Worm (Caenorhabditis elegans): ENCODE measurements around the gene cku-80.

cku-80 gene

ce11 chrIII:4398463-4398862 lies 21.2 kb upstream of the cku-80 start, which contains the start of gene R07E5.6:
Gene R07E5.6 (plus strand): TSS chrIII:4398763.
- no peak for TF ChIP-seq nhr-67 (tag; optimal IDR thresholded peaks at IDR 0.05)
- no peak for TF ChIP-seq elt-1 (tag; optimal IDR thresholded peaks at IDR 0.05)
- TF ChIP-seq ceh-28 (tag; optimal IDR thresholded peaks at IDR 0.05): peak; percentile 41
- TF ChIP-seq ceh-9 (tag; optimal IDR thresholded peaks at IDR 0.05): no peak
- no peak for TF ChIP-seq jun-1 (tag; optimal IDR thresholded peaks at IDR 0.05)
- no peak for TF ChIP-seq nhr-25 (tag; optimal IDR thresholded peaks at IDR 0.05)
- TF ChIP-seq sea-2 (GFP tag; optimal IDR thresholded peaks at IDR 0.05): no peak

ce11 chrIII:4401142-4401541 lies 18.5 kb upstream of the cku-80 start, which contains the start of gene R07E5.15:
Gene R07E5.15 (plus strand): TSS chrIII:4401442.
- TF ChIP-seq egl-5 (tag; optimal IDR thresholded peaks at IDR 0.05) (no peak), nhr-43 (tag; optimal IDR thresholded peaks at IDR 0.05; ENCODE audit: poor library complexity, severe bottlenecking) (no peak), ceh-9 (tag; optimal IDR thresholded peaks at IDR 0.05) (no peak), hmg-11 (tag; optimal IDR thresholded peaks at IDR 0.05) (no peak), fkh-10 (GFP tag; optimal IDR thresholded peaks at IDR 0.05) (no peak), unc-39 (tag; optimal IDR thresholded peaks at IDR 0.05) (no peak), elt-2 (tag; optimal IDR thresholded peaks at IDR 0.05) (no peak), fos-1 (tag; optimal IDR thresholded peaks at IDR 0.05) (no peak), elt-1 (tag; optimal IDR thresholded peaks at IDR 0.05) (no peak), skn-1 (tag; optimal IDR thresholded peaks at IDR 0.05) (no peak), nhr-77 (tag; optimal IDR thresholded peaks at IDR 0.05) (no peak), nhr-67 (tag; optimal IDR thresholded peaks at IDR 0.05) (no peak), aly-2 (tag; optimal IDR thresholded peaks at IDR 0.05) (no peak), egl-27 (tag; optimal IDR thresholded peaks at IDR 0.05) (no peak), R02D3.7 (tag; optimal IDR thresholded peaks at IDR 0.05) (no peak), tbx-2 (tag; optimal IDR thresholded peaks at IDR 0.05) (no peak), mml-1 (tag; optimal IDR thresholded peaks at IDR 0.05) (no peak), ztf-4 (tag; optimal IDR thresholded peaks at IDR 0.05) (no peak), nhr-25 (tag; optimal IDR thresholded peaks at IDR 0.05) (no peak), eor-1 (tag; optimal IDR thresholded peaks at IDR 0.05) (no peak)

- TF ChIP-seq elt-2 (tag; optimal IDR thresholded peaks at IDR 0.05) (peak; percentile 12), egl-27 (tag; optimal IDR thresholded peaks at IDR 0.05) (no peak), elt-3 (tag; optimal IDR thresholded peaks at IDR 0.05) (no peak), nhr-25 (tag; optimal IDR thresholded peaks at IDR 0.05) (peak; percentile 9), fos-1 (tag; optimal IDR thresholded peaks at IDR 0.05) (no peak), snpc-4 (tag; optimal IDR thresholded peaks at IDR 0.05) (peak; percentile 2), lin-39 (tag; optimal IDR thresholded peaks at IDR 0.05) (peak; percentile 23), lin-15B (tag; optimal IDR thresholded peaks at IDR 0.05) (peak; percentile 77), nhr-23 (tag; optimal IDR thresholded peaks at IDR 0.05) (peak; percentile 31), nfya-1 (tag; optimal IDR thresholded peaks at IDR 0.05; ENCODE audit: insufficient read depth) (peak; percentile 60)
Measured at ce11 chrIII:4404339-4404836, 15.3 kb upstream of the cku-80 start, which contains the start of the genes R07E5.17 and snfc-5. Gene R07E5.17 (minus strand): TSS chrIII:4404436. Gene snfc-5 (plus strand): TSS chrIII:4404786.

- TF ChIP-seq tbx-2 (tag; optimal IDR thresholded peaks at IDR 0.05): no peak
- no peak for TF ChIP-seq elt-3 (tag; optimal IDR thresholded peaks at IDR 0.05)
- no peak for TF ChIP-seq skn-1 (tag; optimal IDR thresholded peaks at IDR 0.05)
- no peak for TF ChIP-seq nhr-11 (tag; optimal IDR thresholded peaks at IDR 0.05)
Measured at ce11 chrIII:4405986-4406385, 13.7 kb upstream of the cku-80 start, which contains the start of gene rnp-4. Gene rnp-4 (plus strand): TSS chrIII:4406286.

ce11 chrIII:4407144-4407543 lies 12.5 kb upstream of the cku-80 start, which contains the start of gene prdx-3:
Gene prdx-3 (plus strand): TSS chrIII:4407444.
- TF ChIP-seq ZK546.5 (tag; optimal IDR thresholded peaks at IDR 0.05) (no peak), egl-27 (tag; optimal IDR thresholded peaks at IDR 0.05) (no peak), hmg-11 (tag; optimal IDR thresholded peaks at IDR 0.05) (no peak), elt-3 (tag; optimal IDR thresholded peaks at IDR 0.05) (no peak), nhr-237 (tag; optimal IDR thresholded peaks at IDR 0.05) (no peak), elt-2 (tag; optimal IDR thresholded peaks at IDR 0.05) (no peak)
